Fruit fly (Drosophila melanogaster): Measurements from ENCODE around the gene CG9953.
A peak's percentile ranks its signal among the peaks of the same experiment; 100 is the strongest.

The CG9953 gene

DNA sequence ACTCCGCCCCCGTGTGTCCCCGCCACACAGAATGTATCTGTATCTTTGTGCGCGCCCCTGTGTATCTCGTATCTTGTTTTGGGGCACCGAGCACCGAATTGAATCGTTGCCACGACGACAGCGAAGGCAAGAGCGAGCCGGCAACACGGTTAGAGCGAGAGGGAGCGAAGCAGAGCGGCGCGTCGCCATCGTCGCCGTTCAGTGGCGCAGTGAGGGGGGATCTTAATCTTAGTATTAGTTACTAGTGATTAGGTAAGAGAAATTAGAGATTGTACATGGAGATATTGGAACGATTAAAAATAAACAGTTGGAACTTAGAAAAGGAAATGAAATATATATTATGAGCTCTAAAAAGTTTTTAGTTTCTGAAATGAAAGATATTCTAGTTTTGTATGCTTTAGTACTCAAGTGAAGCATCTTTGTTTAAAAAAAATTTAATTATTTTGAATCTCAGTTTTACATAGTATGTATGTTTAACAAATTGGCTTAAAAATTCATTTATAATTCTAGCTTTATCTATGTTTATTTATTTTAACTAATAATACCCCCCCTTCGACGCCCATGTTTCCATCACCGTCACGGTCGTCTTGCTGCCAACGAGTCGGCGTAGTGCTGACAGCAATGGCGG, 19.6 kb downstream of the CG9953 start (continued):
- TF ChIP-seq gem (tag; optimal IDR thresholded peaks at IDR 0.05) (peak; percentile 95), CG30020 (tag; optimal IDR thresholded peaks at IDR 0.05) (peak; percentile 75), CG10979 (tag; optimal IDR thresholded peaks at IDR 0.05) (peak; percentile 97), CG9797 (GFP tag; optimal IDR thresholded peaks at IDR 0.05) (peak; percentile 25), CG11456 (GFP tag; IDR thresholded peaks at IDR 0.05) (peak; percentile 78), CG17568 (GFP tag; optimal IDR thresholded peaks at IDR 0.05) (peak; percentile 24), Xbp1 (GFP tag; optimal IDR thresholded peaks at IDR 0.05) (peak; percentile 87), hth (optimal IDR thresholded peaks at IDR 0.05) (peak; percentile 36), CG18262 (tag; optimal IDR thresholded peaks at IDR 0.05) (peak; percentile 98), dmrt99B (tag; optimal IDR thresholded peaks at IDR 0.05) (peak; percentile 96), gsb (GFP tag; IDR thresholded peaks at IDR 0.05) (peak; percentile 66; the same call in 1 of the 2 replicates), crol (GFP tag; IDR thresholded peaks at IDR 0.05) (peak; percentile 68), caup (GFP tag; optimal IDR thresholded peaks at IDR 0.05; ENCODE audit: severe bottlenecking) (peak; percentile 89), CG4282 (GFP tag; optimal IDR thresholded peaks at IDR 0.05) (no peak), CG6791 (GFP tag; IDR thresholded peaks at IDR 0.05; ENCODE audit: partially characterized antibody) (no peak), CG11398 (GFP tag; optimal IDR thresholded peaks at IDR 0.05) (no peak), insv (GFP tag; optimal IDR thresholded peaks at IDR 0.05) (peak in 1 of 2 experiments; percentile 41), bsh (GFP tag; optimal IDR thresholded peaks at IDR 0.05) (peak; percentile 29 to 84), Fer1 (GFP tag; optimal IDR thresholded peaks at IDR 0.05) (peak; percentile 94), pum (GFP tag; optimal IDR thresholded peaks at IDR 0.05) (peak; percentile 73), Sin3A (optimal IDR thresholded peaks at IDR 0.05) (no peak), CG9609 (GFP tag; optimal IDR thresholded peaks at IDR 0.05) (peak; percentile 47), CG6254 (GFP tag; optimal IDR thresholded peaks at IDR 0.05) (peak; percentile 91), Bteb2 (GFP tag; optimal IDR thresholded peaks at IDR 0.05) (peak; percentile 47), nau (GFP tag; optimal IDR thresholded peaks at IDR 0.05) (peak; percentile 94), sim (GFP tag; IDR thresholded peaks at IDR 0.05) (no peak), CG2120 (GFP tag; optimal IDR thresholded peaks at IDR 0.05) (peak; percentile 78), CG1233 (GFP tag; optimal IDR thresholded peaks at IDR 0.05) (peak; percentile 92), chn (GFP tag; optimal IDR thresholded peaks at IDR 0.05) (peak; percentile 56), Optix (GFP tag; IDR thresholded peaks at IDR 0.05) (peak; percentile 61; the same call in 2 of the 3 replicates), oc (tag; optimal IDR thresholded peaks at IDR 0.05) (peak; percentile 70), br (optimal IDR thresholded peaks at IDR 0.05) (no peak), sqz (GFP tag; optimal IDR thresholded peaks at IDR 0.05) (peak; percentile 83), tup (GFP tag; optimal IDR thresholded peaks at IDR 0.05) (peak; percentile 2), al (GFP tag; IDR thresholded peaks at IDR 0.05) (peak; percentile 86), CG10321 (GFP tag; IDR thresholded peaks at IDR 0.05) (peak; percentile 77), fd3F (GFP tag; optimal IDR thresholded peaks at IDR 0.05) (peak; percentile 80), gcm2 (GFP tag; optimal IDR thresholded peaks at IDR 0.05) (no peak), CG9215 (GFP tag; IDR thresholded peaks at IDR 0.05) (peak; percentile 91), eve (GFP tag; optimal IDR thresholded peaks at IDR 0.05) (peak in 1 of 2 experiments; percentile 90), CG8359 (GFP tag; optimal IDR thresholded peaks at IDR 0.05; ENCODE audit: borderline replicate concordance) (peak; percentile 81), CG15479 (GFP tag; optimal IDR thresholded peaks at IDR 0.05) (peak; percentile 9), Eip74EF (GFP tag; optimal IDR thresholded peaks at IDR 0.05) (peak in 1 of 2 experiments; percentile 96), CG3995 (GFP tag; optimal IDR thresholded peaks at IDR 0.05) (peak; percentile 50), MTF-1 (GFP tag; optimal IDR thresholded peaks at IDR 0.05; ENCODE audit: borderline replicate concordance) (peak; percentile 58), CG13296 (GFP tag; optimal IDR thresholded peaks at IDR 0.05) (peak; percentile 96), wor (GFP tag; IDR thresholded peaks at IDR 0.05) (peak; percentile 77), mam (GFP tag; optimal IDR thresholded peaks at IDR 0.05) (peak; percentile 77), CG1529 (GFP tag; optimal IDR thresholded peaks at IDR 0.05) (peak; percentile 72), Fer3 (tag; optimal IDR thresholded peaks at IDR 0.05) (peak; percentile 84)

Measured in whole organism, embryonic.